Fruit fly (Drosophila melanogaster) whole organism, embryonic: ENCODE measurements around the gene Mvb12.

Experiments
- ATbp ChIP-seq: fragments of 200-800 bp; sonication (Bioruptor generic); optimal IDR thresholded peaks from 2 replicates; lab custom pipeline; 2017; ENCODE audit warnings: missing biosample characterization, mild to moderate bottlenecking, missing genetic modification characterization, missing genetic modification reagents
- Aef1 ChIP-seq: fragments of 200-800 bp; sonication (Bioruptor generic); IDR thresholded peaks from 3 replicates; pipeline ENCODE4 v1.3.6; 2022; ENCODE audit warnings: missing biosample characterization, missing genetic modification characterization
- CG10147 ChIP-seq: fragments of 200-800 bp; sonication (Bioruptor generic); optimal IDR thresholded peaks from 2 replicates; lab custom pipeline; 2019; ENCODE audit warnings: missing biosample characterization, mild to moderate bottlenecking, missing genetic modification characterization, moderate library complexity
- CG10267 ChIP-seq: fragments of 200-800 bp; sonication (Bioruptor generic); optimal IDR thresholded peaks from 2 replicates; lab custom pipeline; 2018; ENCODE audit warnings: missing biosample characterization, mild to moderate bottlenecking, missing genetic modification characterization, moderate library complexity
- CG11560 ChIP-seq: fragments of 200-800 bp; sonication (Bioruptor generic); IDR thresholded peaks from 3 replicates; pipeline ENCODE4 v1.3.6; 2022; ENCODE audit warnings: missing biosample characterization, missing genetic modification characterization
- CG12299 ChIP-seq: fragments of 200-800 bp; sonication (Bioruptor generic); optimal IDR thresholded peaks from 2 replicates; lab custom pipeline; 2018; ENCODE audit warnings: missing biosample characterization, mild to moderate bottlenecking, missing genetic modification characterization
- CG12744 ChIP-seq: fragments of 200-800 bp; sonication (Bioruptor generic); optimal IDR thresholded peaks from 2 replicates; lab custom pipeline; 2016; ENCODE audit warnings: missing biosample characterization, missing genetic modification characterization
- CG13624 ChIP-seq: fragments of 200-800 bp; sonication (Bioruptor generic); optimal IDR thresholded peaks from 2 replicates; lab custom pipeline; 2016; ENCODE audit warnings: missing biosample characterization, missing genetic modification characterization
- CG14441 ChIP-seq: fragments of 200-800 bp; sonication (Bioruptor generic); IDR thresholded peaks from 2 replicates; pipeline ENCODE4 v1.3.6; 2022; ENCODE audit warnings: missing biosample characterization, missing genetic modification characterization
- CG15514 ChIP-seq: fragments of 200-800 bp; sonication (Bioruptor generic); optimal IDR thresholded peaks from 3 replicates; lab custom pipeline; 2017; ENCODE audit warnings: missing biosample characterization, missing genetic modification characterization, mild to moderate bottlenecking, moderate library complexity, missing genetic modification reagents
- CG16779 ChIP-seq: fragments of 200-800 bp; sonication (Bioruptor generic); IDR thresholded peaks from 2 replicates; pipeline ENCODE4 v1.3.6; 2022; ENCODE audit warnings: missing biosample characterization, missing genetic modification characterization
- CG17612 ChIP-seq: fragments of 200-800 bp; sonication (Bioruptor generic); IDR thresholded peaks from 2 replicates; pipeline ENCODE4 v1.3.6; 2022; ENCODE audit warnings: missing biosample characterization, missing genetic modification characterization
- CG1832 ChIP-seq: fragments of 200-800 bp; sonication (Bioruptor generic); optimal IDR thresholded peaks from 2 replicates; lab custom pipeline; 2017; ENCODE audit warnings: missing biosample characterization, mild to moderate bottlenecking, missing genetic modification characterization, inconsistent platforms
- CG2889 ChIP-seq: fragments of 200-800 bp; sonication (Bioruptor generic); IDR thresholded peaks from 3 replicates; pipeline ENCODE4 v1.3.6; 2022; ENCODE audit warnings: missing biosample characterization, missing genetic modification characterization
- CG3065 ChIP-seq: fragments of 200-800 bp; sonication (Bioruptor generic); optimal IDR thresholded peaks from 2 replicates; lab custom pipeline; 2016; ENCODE audit warnings: missing biosample characterization, missing genetic modification characterization
- CG32772 ChIP-seq: fragments of 200-800 bp; sonication (Bioruptor generic); IDR thresholded peaks from 2 replicates; pipeline ENCODE4 v1.3.6; 2022; ENCODE audit warnings: missing biosample characterization, missing genetic modification characterization
- CG33213 ChIP-seq: fragments of 200-800 bp; sonication (Bioruptor generic); optimal IDR thresholded peaks from 3 replicates; lab custom pipeline; 2016; ENCODE audit warnings: missing biosample characterization, missing genetic modification characterization
- CG4730 ChIP-seq: fragments of 200-800 bp; sonication (Bioruptor generic); IDR thresholded peaks from 2 replicates; pipeline ENCODE4 v1.3.6; 2022; ENCODE audit warnings: missing biosample characterization, missing genetic modification characterization
- CG6689 ChIP-seq: fragments of 200-800 bp; sonication (Bioruptor generic); IDR thresholded peaks from 2 replicates; pipeline ENCODE4 v1.3.6; 2022; ENCODE audit warnings: missing biosample characterization, missing genetic modification characterization
- CG7786 ChIP-seq: fragments of 200-800 bp; sonication (Bioruptor generic); optimal IDR thresholded peaks from 2 replicates; lab custom pipeline; 2016; ENCODE audit warnings: missing biosample characterization, missing genetic modification characterization
- CG8478 ChIP-seq: fragments of >200 bp; optimal IDR thresholded peaks from 2 replicates; lab custom pipeline; 2018
- CG9932 ChIP-seq: fragments of 200-800 bp; sonication (Bioruptor generic); IDR thresholded peaks from 2 replicates; pipeline ENCODE4 v1.3.6; 2022; ENCODE audit warnings: missing biosample characterization, missing genetic modification characterization
- CHES-1-like ChIP-seq: fragments of 200-800 bp; sonication (Bioruptor generic); optimal IDR thresholded peaks from 2 replicates; lab custom pipeline; 2016; ENCODE audit warnings: missing biosample characterization, missing genetic modification characterization
- Eip74EF ChIP-seq, 2 experiments: fragments of 200-800 bp in 1 of 2; fragments of >200 bp in 1 of 2; sonication (Bioruptor generic) in 1 of 2; optimal IDR thresholded peaks; 2 replicates each; lab custom pipeline; 2017 to 2019; ENCODE audit warnings: missing biosample characterization in 2 of 2, missing genetic modification characterization in 2 of 2, mild to moderate bottlenecking in 1 of 2, moderate library complexity in 1 of 2
- Hey ChIP-seq: fragments of 200-800 bp; sonication (Bioruptor generic); optimal IDR thresholded peaks from 3 replicates; lab custom pipeline; 2018; ENCODE audit warnings: missing biosample characterization, mild to moderate bottlenecking, missing genetic modification characterization
- HmgZ ChIP-seq: fragments of 200-800 bp; sonication (Bioruptor generic); optimal IDR thresholded peaks from 2 replicates; lab custom pipeline; 2018; ENCODE audit warnings: missing biosample characterization, mild to moderate bottlenecking, missing genetic modification characterization
- Lim3 ChIP-seq: fragments of 200-800 bp; sonication (Bioruptor generic); IDR thresholded peaks from 2 replicates; pipeline ENCODE4 v1.3.6; 2022; ENCODE audit warnings: missing biosample characterization, missing genetic modification characterization
- Neu2 ChIP-seq: fragments of 200-800 bp; sonication (Bioruptor generic); optimal IDR thresholded peaks from 3 replicates; lab custom pipeline; 2016; ENCODE audit warnings: missing biosample characterization, missing genetic modification characterization, borderline replicate concordance
- Nf-YA ChIP-seq: fragments of 200-800 bp; sonication (Bioruptor generic); IDR thresholded peaks from 2 replicates; pipeline ENCODE4 v1.3.6; 2022; ENCODE audit warnings: missing biosample characterization, missing genetic modification characterization
- Scr ChIP-seq: fragments of 200-800 bp; sonication (Bioruptor generic); IDR thresholded peaks from 2 replicates; pipeline ENCODE4 v1.3.6; 2022; ENCODE audit warnings: missing biosample characterization, missing genetic modification characterization; ENCODE audit not compliant: partially characterized antibody
- Sox100B ChIP-seq: fragments of 200-800 bp; sonication (Bioruptor generic); optimal IDR thresholded peaks from 3 replicates; lab custom pipeline; 2018; ENCODE audit warnings: missing biosample characterization, mild to moderate bottlenecking, missing genetic modification characterization
- Ssrp ChIP-seq: fragments of 200-800 bp; sonication (Bioruptor generic); optimal IDR thresholded peaks from 2 replicates; lab custom pipeline; 2018; ENCODE audit warnings: missing biosample characterization, mild to moderate bottlenecking, missing genetic modification characterization, moderate library complexity
- btn ChIP-seq: fragments of 200-800 bp; sonication (Bioruptor generic); optimal IDR thresholded peaks from 2 replicates; lab custom pipeline; 2016; ENCODE audit warnings: missing biosample characterization, missing genetic modification characterization
- chm ChIP-seq: fragments of 200-800 bp; sonication (Bioruptor generic); IDR thresholded peaks from 2 replicates; pipeline ENCODE4 v1.3.6; 2022; ENCODE audit warnings: missing biosample characterization, missing genetic modification characterization
- exex ChIP-seq: fragments of 200-800 bp; sonication (Bioruptor generic); optimal IDR thresholded peaks from 4 replicates; lab custom pipeline; 2018; ENCODE audit warnings: missing biosample characterization, mild to moderate bottlenecking, missing genetic modification characterization, moderate library complexity
- fd3F ChIP-seq: fragments of 200-800 bp; sonication (Bioruptor generic); optimal IDR thresholded peaks from 2 replicates; lab custom pipeline; 2018; ENCODE audit warnings: missing biosample characterization, mild to moderate bottlenecking, missing genetic modification characterization, moderate library complexity
- fd96Cb ChIP-seq: fragments of 200-800 bp; sonication (Bioruptor generic); optimal IDR thresholded peaks from 2 replicates; lab custom pipeline; 2018; ENCODE audit warnings: missing biosample characterization, mild to moderate bottlenecking, missing genetic modification characterization, moderate library complexity
- gfzf ChIP-seq: fragments of 200-800 bp; sonication (Bioruptor generic); optimal IDR thresholded peaks from 2 replicates; lab custom pipeline; 2016; ENCODE audit warnings: missing biosample characterization, mild to moderate bottlenecking, missing genetic modification characterization, moderate library complexity
- gro ChIP-seq: fragments of 200-800 bp; sonication (Bioruptor generic); optimal IDR thresholded peaks from 2 replicates; lab custom pipeline; 2016; ENCODE audit warnings: missing biosample characterization, missing genetic modification characterization
- hb ChIP-seq: fragments of 200-800 bp; sonication (Bioruptor generic); IDR thresholded peaks from 3 replicates; pipeline ENCODE4 v1.3.6; 2022; ENCODE audit warnings: missing biosample characterization, missing genetic modification characterization; ENCODE audit not compliant: partially characterized antibody
- ind ChIP-seq: fragments of 200-800 bp; sonication (Bioruptor generic); optimal IDR thresholded peaks from 3 replicates; lab custom pipeline; 2016; ENCODE audit warnings: missing biosample characterization, missing genetic modification characterization
- jigr1 ChIP-seq: fragments of 200-800 bp; sonication (Bioruptor generic); IDR thresholded peaks from 3 replicates; pipeline ENCODE4 v1.3.6; 2022; ENCODE audit warnings: missing biosample characterization, missing genetic modification characterization
- jumu ChIP-seq: fragments of 200-800 bp; sonication (Bioruptor generic); optimal IDR thresholded peaks from 3 replicates; lab custom pipeline; 2016; ENCODE audit warnings: missing biosample characterization, missing genetic modification characterization
- kni ChIP-seq: fragments of 200-800 bp; sonication (Bioruptor generic); optimal IDR thresholded peaks from 3 replicates; lab custom pipeline; 2017; ENCODE audit warnings: mild to moderate bottlenecking, missing biosample characterization, missing genetic modification reagents, missing genetic modification characterization
- otp ChIP-seq: fragments of 200-800 bp; sonication (Bioruptor generic); IDR thresholded peaks from 3 replicates; pipeline ENCODE4, ENCODE4 v1.3.6; 2022; ENCODE audit warnings: missing biosample characterization, missing genetic modification characterization
- pan ChIP-seq, 4 experiments: fragments of >200 bp in 3 of 4; fragments of 200-800 bp in 1 of 4; sonication (Bioruptor generic) in 1 of 4; optimal IDR thresholded peaks in 3 of 4; IDR thresholded peaks in 1 of 4; 2 replicates each; pipeline versions ENCODE4 v1.3.6 to Lab custom; 2017 to 2022; ENCODE audit warnings: missing biosample characterization in 2 of 4, missing genetic modification characterization in 2 of 4, mixed read lengths in 1 of 4
- pb ChIP-seq: fragments of 200-800 bp; sonication (Bioruptor generic); optimal IDR thresholded peaks from 3 replicates; lab custom pipeline; 2016; ENCODE audit warnings: missing biosample characterization, missing genetic modification characterization
- pfk ChIP-seq: fragments of 200-800 bp; sonication (Bioruptor generic); optimal IDR thresholded peaks from 2 replicates; lab custom pipeline; 2018; ENCODE audit warnings: missing biosample characterization, mild to moderate bottlenecking, missing genetic modification characterization, moderate library complexity
- tin ChIP-seq: fragments of 200-800 bp; sonication (Bioruptor generic); optimal IDR thresholded peaks from 3 replicates; lab custom pipeline; 2016; ENCODE audit warnings: missing biosample characterization, missing genetic modification characterization
- trem ChIP-seq: fragments of 200-800 bp; optimal IDR thresholded peaks from 3 replicates; lab custom pipeline; 2019; ENCODE audit warnings: missing biosample characterization, mild to moderate bottlenecking, missing genetic modification characterization, moderate library complexity
- wek ChIP-seq: fragments of 200-800 bp; sonication (Bioruptor generic); optimal IDR thresholded peaks from 3 replicates; lab custom pipeline; 2018; ENCODE audit warnings: missing biosample characterization, mild to moderate bottlenecking, missing genetic modification characterization, moderate library complexity
- yki ChIP-seq: fragments of >200 bp; optimal IDR thresholded peaks from 3 replicates; lab custom pipeline; 2018

Mvb12 gene

DNA sequence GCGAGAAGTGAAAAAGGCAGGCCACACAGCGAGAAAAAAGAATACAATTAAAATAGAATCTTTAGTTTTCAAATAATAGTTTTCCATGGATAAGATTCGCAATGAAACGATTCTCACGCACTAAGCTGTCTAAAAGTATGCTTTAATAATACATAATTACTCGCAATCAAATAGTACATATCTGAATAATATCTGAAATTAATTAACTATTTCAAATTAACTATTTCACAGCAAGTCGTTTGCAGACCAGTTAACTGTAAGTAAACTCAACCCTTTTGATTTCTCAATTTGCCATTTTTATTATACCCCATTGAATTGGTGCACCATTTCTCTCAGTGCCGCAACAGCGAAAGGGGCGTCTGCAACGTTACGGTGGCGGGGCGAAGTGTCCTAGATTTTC, 24.4 kb upstream of the Mvb12 start (continued):
- TF ChIP-seq CG13624 = no peak
- TF ChIP-seq Nf-YA (GFP tag; lab: Robert Waterston, UW) = no peak
- no peak for TF ChIP-seq tin (GFP tag; lab: Kevin White, UChicago)
- TF ChIP-seq CG12744 (GFP tag; lab: Kevin White, UChicago) = no peak
- TF ChIP-seq CG7786 (GFP tag; lab: Kevin White, UChicago) = no peak
- TF ChIP-seq Aef1 (GFP tag; lab: Robert Waterston, UW) = no peak
- TF ChIP-seq ind (GFP tag; lab: Kevin White, UChicago) = peak; percentile 2
- TF ChIP-seq chm = no peak
- TF ChIP-seq CG2889 (GFP tag; lab: Robert Waterston, UW) = no peak
- no peak for TF ChIP-seq btn (GFP tag; lab: Kevin White, UChicago)
- no peak for TF ChIP-seq Neu2 (GFP tag; lab: Kevin White, UChicago)
- no peak for TF ChIP-seq wek (GFP tag; lab: Kevin White, UChicago)
- TF ChIP-seq CG33213 (GFP tag; lab: Kevin White, UChicago) = no peak
- TF ChIP-seq fd3F = no peak
- no peak for TF ChIP-seq trem (tag; lab: Kevin White, UChicago)
- TF ChIP-seq CG17612 (GFP tag; lab: Robert Waterston, UW) = no peak
- no peak for TF ChIP-seq kni (GFP tag; lab: Kevin White, UChicago)
- TF ChIP-seq otp (GFP tag; lab: Robert Waterston, UW) = no peak
- TF ChIP-seq CG10147 (GFP tag; lab: Kevin White, UChicago) = peak; percentile 33
- TF ChIP-seq CG3065 = no peak
- TF ChIP-seq CG11560 = no peak
- no peak for TF ChIP-seq Eip74EF (GFP tag; optimal IDR thresholded peaks at IDR 0.05; lab: Kevin White, UChicago)
- no peak for TF ChIP-seq Ssrp (tag; lab: Kevin White, UChicago)
- no peak for TF ChIP-seq Hey (tag; lab: Kevin White, UChicago)
- no peak for TF ChIP-seq Lim3 (GFP tag; lab: Robert Waterston, UW)
- TF ChIP-seq yki = no peak
- no peak for TF ChIP-seq HmgZ
- no peak for TF ChIP-seq Scr (GFP tag; lab: Robert Waterston, UW)
- TF ChIP-seq CG12299 (tag; lab: Kevin White, UChicago) = no peak
- TF ChIP-seq pan (optimal IDR thresholded peaks at IDR 0.05; lab: Kevin White, UChicago) = no peak
- TF ChIP-seq pan (GFP tag; optimal IDR thresholded peaks at IDR 0.05 in 1 of 2, IDR thresholded peaks at IDR 0.05 in 1 of 2) = no peak
- no peak for TF ChIP-seq CG32772 (GFP tag; lab: Robert Waterston, UW)
- TF ChIP-seq CG16779 (GFP tag; lab: Robert Waterston, UW) = no peak
- TF ChIP-seq jigr1 (GFP tag; lab: Robert Waterston, UW) = no peak
- no peak for TF ChIP-seq CG9932
- TF ChIP-seq ATbp = no peak
- TF ChIP-seq CG1832 = no peak
- TF ChIP-seq CHES-1-like = no peak
- TF ChIP-seq CG14441 (GFP tag; lab: Robert Waterston, UW) = no peak
- TF ChIP-seq CG10267 (tag; lab: Kevin White, UChicago) = no peak
- TF ChIP-seq gfzf (GFP tag; lab: Kevin White, UChicago) = no peak
- TF ChIP-seq pfk (GFP tag; lab: Kevin White, UChicago) = no peak
- no peak for TF ChIP-seq CG8478 (lab: Kevin White, UChicago)
- no peak for TF ChIP-seq CG6689
- TF ChIP-seq CG15514 (GFP tag; lab: Kevin White, UChicago) = no peak
- TF ChIP-seq hb (GFP tag; lab: Robert Waterston, UW) = no peak
- no peak for TF ChIP-seq fd96Cb (tag; lab: Kevin White, UChicago)
- no peak for TF ChIP-seq jumu (GFP tag; lab: Kevin White, UChicago)
- no peak for TF ChIP-seq Sox100B (GFP tag; lab: Kevin White, UChicago)
- no peak for TF ChIP-seq gro (GFP tag; lab: Kevin White, UChicago)
- TF ChIP-seq CG4730 (GFP tag; lab: Robert Waterston, UW) = no peak
- no peak for TF ChIP-seq exex
- TF ChIP-seq pb (GFP tag; lab: Kevin White, UChicago) = no peak
